Worm (Caenorhabditis elegans): ENCODE results near the gene dhhc-4.
"Not testable (repeated sequence)": the region's sequence is repeated elsewhere in the genome, so short reads cannot be mapped to it uniquely, and the experiment has no call there.

DNA sequence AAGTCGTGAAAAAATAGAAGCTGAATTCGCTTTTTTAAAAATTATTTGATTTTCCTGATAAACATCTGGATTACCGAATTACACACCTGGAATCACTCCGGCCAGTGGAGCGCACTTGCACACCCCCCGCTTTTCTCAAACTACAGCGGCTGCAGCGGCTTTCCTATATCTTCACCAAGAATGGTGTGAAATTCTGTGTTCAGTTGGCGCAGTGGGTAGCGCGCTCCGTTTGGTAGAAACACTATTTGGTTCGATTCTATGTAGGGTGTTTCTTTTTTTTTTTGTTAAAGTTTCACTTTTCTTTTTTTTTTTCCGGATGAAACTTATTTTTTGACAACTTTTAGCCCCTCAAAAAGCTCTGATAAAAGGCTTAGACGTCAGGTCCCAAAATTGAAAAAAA, 18.5 kb downstream of the dhhc-4 start:
- not testable (repeated sequence) for TF ChIP-seq F10B5.3, egl-27, ZK546.5, mdl-1, unc-39 (tag; optimal IDR thresholded peaks at IDR 0.05)
